Worm (Caenorhabditis elegans) whole organism, L1 larva: ENCODE data around the gene atp-4.

ENCODE experiments used
- C16A3.4 ChIP-seq: fragments of 150-350 bp; optimal IDR thresholded peaks from 2 replicates; lab custom pipeline; 2014; ENCODE audit warnings: missing biosample characterization, missing genetic modification characterization
- C34B4.2 ChIP-seq: sonication (generic microtip); optimal IDR thresholded peaks from 2 replicates; lab custom pipeline; 2017; ENCODE audit warnings: mild to moderate bottlenecking, missing genetic modification characterization, missing compliant biosample characterization
- F16B12.6 ChIP-seq: fragments of 150-350 bp; optimal IDR thresholded peaks from 2 replicates; lab custom pipeline; 2014; ENCODE audit warnings: missing biosample characterization, missing genetic modification characterization
- aha-1 ChIP-seq: fragments of 150-350 bp; optimal IDR thresholded peaks from 2 replicates; lab custom pipeline; 2014; ENCODE audit warnings: missing biosample characterization, missing genetic modification characterization
- ama-1 ChIP-seq: fragments of 150-350 bp; optimal IDR thresholded peaks from 2 replicates; lab custom pipeline; 2014
- ceh-63 ChIP-seq: fragments of 200-800 bp; sonication (Bioruptor generic); optimal IDR thresholded peaks from 2 replicates; lab custom pipeline; 2018; ENCODE audit warnings: mild to moderate bottlenecking, missing genetic modification characterization, missing compliant biosample characterization
- ceh-82 ChIP-seq, 3 experiments: fragments of 150-350 bp in 1 of 3; sonication (generic microtip) in 2 of 3; optimal IDR thresholded peaks; 2 replicates each; lab custom pipeline; 2014 to 2017; ENCODE audit warnings: missing biosample characterization in 3 of 3, missing genetic modification characterization in 3 of 3
- ceh-88 ChIP-seq: fragments of 200-800 bp; sonication (Bioruptor generic); IDR thresholded peaks from 2 replicates; pipeline ENCODE4 v1.3.6; 2022; ENCODE audit warnings: missing genetic modification characterization, missing compliant biosample characterization
- ces-1 ChIP-seq: fragments of 150-350 bp; optimal IDR thresholded peaks from 2 replicates; lab custom pipeline; 2014; ENCODE audit warnings: missing biosample characterization, missing genetic modification reagents, missing genetic modification characterization
- dpl-1 ChIP-seq, 3 experiments: fragments of 150-350 bp in 2 of 3; sonication (generic microtip) in 1 of 3; optimal IDR thresholded peaks; 2 replicates each; lab custom pipeline; 2014 to 2017; ENCODE audit warnings: missing biosample characterization in 3 of 3, missing genetic modification characterization in 3 of 3, missing genetic modification reagents in 3 of 3
- dsc-1 ChIP-seq: sonication (generic microtip); optimal IDR thresholded peaks from 2 replicates; lab custom pipeline; 2016; ENCODE audit warnings: mild to moderate bottlenecking, missing genetic modification characterization, missing compliant biosample characterization
- efl-1 ChIP-seq, 4 experiments: fragments of 150-350 bp; optimal IDR thresholded peaks in 3 of 4; peaks in 1 of 4; 1 replicate in 1 of 4; 2 replicates in 3 of 4; lab custom pipeline; 2014; ENCODE audit warnings: missing biosample characterization in 2 of 4, missing genetic modification characterization in 2 of 4, missing genetic modification reagents in 2 of 4
- egl-13 ChIP-seq: sonication (generic microtip); optimal IDR thresholded peaks from 2 replicates; lab custom pipeline; 2016; ENCODE audit warnings: missing genotype, missing genetic modification reagents, missing genetic modification characterization, missing compliant biosample characterization
- elt-2 ChIP-seq: sonication (generic microtip); optimal IDR thresholded peaks from 2 replicates; lab custom pipeline; 2016; ENCODE audit warnings: missing genetic modification characterization, mild to moderate bottlenecking, inconsistent platforms, missing compliant biosample characterization, missing genetic modification reagents
- elt-3 ChIP-seq, 6 experiments: fragments of 150-350 bp in 1 of 6; sonication (generic microtip); optimal IDR thresholded peaks; 2 replicates each; lab custom pipeline; 2017 to 2018; ENCODE audit warnings: missing biosample characterization in 6 of 6, missing genetic modification characterization in 6 of 6, inconsistent platforms in 1 of 6
- fkh-10 ChIP-seq: sonication (generic microtip); optimal IDR thresholded peaks from 2 replicates; lab custom pipeline; 2017; ENCODE audit warnings: missing biosample characterization, missing genetic modification reagents, missing genetic modification characterization
- fkh-4 ChIP-seq: sonication (generic microtip); optimal IDR thresholded peaks from 2 replicates; lab custom pipeline; 2016; ENCODE audit warnings: missing compliant biosample characterization, missing genetic modification characterization, borderline replicate concordance
- fos-1 ChIP-seq: fragments of 150-350 bp; optimal IDR thresholded peaks from 2 replicates; lab custom pipeline; 2014; ENCODE audit warnings: missing biosample characterization, missing genetic modification characterization
- grh-1 ChIP-seq: fragments of 200-800 bp; sonication (Bioruptor generic); IDR thresholded peaks from 2 replicates; pipeline ENCODE4 v1.3.6; 2022; ENCODE audit warnings: missing genetic modification reagents, missing genetic modification characterization, missing compliant biosample characterization
- hlh-17 ChIP-seq: fragments of 200-800 bp; sonication (Bioruptor generic); optimal IDR thresholded peaks from 2 replicates; lab custom pipeline; 2018; ENCODE audit warnings: missing genetic modification characterization, mild to moderate bottlenecking, missing compliant biosample characterization, moderate library complexity, borderline replicate concordance
- hlh-4 ChIP-seq: sonication (generic microtip); optimal IDR thresholded peaks from 2 replicates; lab custom pipeline; 2016; ENCODE audit warnings: mild to moderate bottlenecking, missing genetic modification characterization, missing compliant biosample characterization
- irx-1 ChIP-seq: sonication (generic microtip); optimal IDR thresholded peaks from 2 replicates; lab custom pipeline; 2016; ENCODE audit warnings: missing genetic modification characterization, missing compliant biosample characterization
- lin-13 ChIP-seq: fragments of 150-350 bp; optimal IDR thresholded peaks from 2 replicates; lab custom pipeline; 2014; ENCODE audit warnings: missing biosample characterization, missing genetic modification reagents, missing genetic modification characterization
- lin-14 ChIP-seq: fragments of 200-800 bp; sonication (Bioruptor generic); optimal IDR thresholded peaks from 2 replicates; lab custom pipeline; 2018; ENCODE audit warnings: mild to moderate bottlenecking, missing genetic modification characterization, moderate library complexity, missing compliant biosample characterization
- lin-35 ChIP-seq, 2 experiments: fragments of 150-350 bp; optimal IDR thresholded peaks; 2 replicates each; lab custom pipeline; 2014; ENCODE audit warnings: missing biosample characterization in 2 of 2, missing genetic modification characterization in 2 of 2, missing genetic modification reagents in 2 of 2
- lsy-2 ChIP-seq, 2 experiments: fragments of 150-350 bp; optimal IDR thresholded peaks; 2 replicates each; lab custom pipeline; 2014; ENCODE audit warnings: missing biosample characterization in 2 of 2, missing genetic modification characterization in 2 of 2
- mab-9 ChIP-seq: fragments of 200-800 bp; sonication (Bioruptor generic); IDR thresholded peaks from 2 replicates; pipeline ENCODE4 v1.3.6; 2022; ENCODE audit warnings: missing genetic modification reagents, missing genetic modification characterization, missing compliant biosample characterization
- mdl-1 ChIP-seq, 2 experiments: fragments of 150-350 bp; optimal IDR thresholded peaks; 2 replicates each; lab custom pipeline; 2014 to 2017; ENCODE audit warnings: missing biosample characterization in 2 of 2, missing genetic modification characterization in 2 of 2, inconsistent platforms in 1 of 2
- mep-1 ChIP-seq: fragments of 150-350 bp; optimal IDR thresholded peaks from 2 replicates; lab custom pipeline; 2014; ENCODE audit warnings: missing biosample characterization, missing genetic modification characterization
- nhr-12 ChIP-seq: sonication (generic microtip); optimal IDR thresholded peaks from 2 replicates; lab custom pipeline; 2017; ENCODE audit warnings: missing biosample characterization, missing genetic modification characterization
- nhr-19 ChIP-seq: fragments of 200-800 bp; sonication (Bioruptor generic); conservative IDR thresholded peaks from 2 replicates; pipeline ENCODE4 v1.3.6; 2022; ENCODE audit warnings: missing genetic modification characterization, missing compliant biosample characterization
- nhr-20 ChIP-seq: sonication (generic microtip); optimal IDR thresholded peaks from 2 replicates; lab custom pipeline; 2016; ENCODE audit warnings: mild to moderate bottlenecking, missing genetic modification characterization, missing compliant biosample characterization
- nhr-85 ChIP-seq: sonication (generic microtip); peaks from one replicate; lab custom pipeline; 2016; ENCODE audit warnings: missing genetic modification characterization, inconsistent platforms, missing compliant biosample characterization
- pag-3 ChIP-seq: sonication (generic microtip); optimal IDR thresholded peaks from 2 replicates; lab custom pipeline; 2017; ENCODE audit warnings: missing genetic modification characterization, mild to moderate bottlenecking, missing compliant biosample characterization, antibody characterized with exemption, borderline replicate concordance; ENCODE audit not compliant: insufficient read depth
- pax-3 ChIP-seq: fragments of 200-800 bp; sonication (Bioruptor generic); optimal IDR thresholded peaks from 2 replicates; lab custom pipeline; 2018; ENCODE audit warnings: mild to moderate bottlenecking, missing genetic modification characterization, moderate library complexity, missing compliant biosample characterization
- rnt-1 ChIP-seq: sonication (generic microtip); optimal IDR thresholded peaks from 2 replicates; lab custom pipeline; 2016; ENCODE audit warnings: mild to moderate bottlenecking, missing genetic modification characterization, moderate library complexity, missing compliant biosample characterization
- sptf-1 ChIP-seq: fragments of 150-350 bp; optimal IDR thresholded peaks from 2 replicates; lab custom pipeline; 2014; ENCODE audit warnings: missing biosample characterization, missing genetic modification characterization
- sup-37 ChIP-seq: fragments of 200-800 bp; sonication (Bioruptor generic); optimal IDR thresholded peaks from 2 replicates; lab custom pipeline; 2018; ENCODE audit warnings: mild to moderate bottlenecking, missing genetic modification characterization, missing compliant biosample characterization
- swsn-7 ChIP-seq: sonication (generic microtip); optimal IDR thresholded peaks from 2 replicates; lab custom pipeline; 2016; ENCODE audit warnings: missing genetic modification characterization, missing compliant biosample characterization
- tbx-2 ChIP-seq: sonication (generic microtip); optimal IDR thresholded peaks from 2 replicates; lab custom pipeline; 2016; ENCODE audit warnings: missing genetic modification characterization, missing compliant biosample characterization
- tlp-1 ChIP-seq: fragments of 150-350 bp; optimal IDR thresholded peaks from 2 replicates; lab custom pipeline; 2014; ENCODE audit warnings: missing biosample characterization, missing genetic modification characterization
- unc-130 ChIP-seq: fragments of 150-350 bp; optimal IDR thresholded peaks from 2 replicates; lab custom pipeline; 2017; ENCODE audit warnings: missing biosample characterization, missing genetic modification characterization, inconsistent platforms
- unc-30 ChIP-seq: sonication (generic microtip); optimal IDR thresholded peaks from 2 replicates; lab custom pipeline; 2017; ENCODE audit warnings: missing biosample characterization, missing genetic modification characterization
- zag-1 ChIP-seq: fragments of 150-350 bp; optimal IDR thresholded peaks from 2 replicates; lab custom pipeline; 2014; ENCODE audit warnings: missing biosample characterization, missing genetic modification characterization
- ztf-11 ChIP-seq, 2 experiments: sonication (generic microtip); optimal IDR thresholded peaks; 2 replicates each; lab custom pipeline; 2016 to 2017; ENCODE audit warnings: missing genetic modification characterization in 2 of 2, missing biosample characterization in 1 of 2, missing compliant biosample characterization in 1 of 2
- ztf-4 ChIP-seq: fragments of 150-350 bp; optimal IDR thresholded peaks from 2 replicates; lab custom pipeline; 2014; ENCODE audit warnings: missing biosample characterization, missing genetic modification characterization

The atp-4 gene

ce11 chrV:6414985-6415384 lies 11.9 kb downstream of the atp-4 start, which contains the start of gene cht-6:
Gene cht-6 (plus strand): TSS chrV:6414993.
- TF ChIP-seq egl-13 = no peak
- no peak for TF ChIP-seq pax-3
- no peak for TF ChIP-seq zag-1 (tag; lab: Kevin White, UChicago)
- no peak for TF ChIP-seq fkh-10 (GFP tag; lab: Kevin White, UChicago)

DNA sequence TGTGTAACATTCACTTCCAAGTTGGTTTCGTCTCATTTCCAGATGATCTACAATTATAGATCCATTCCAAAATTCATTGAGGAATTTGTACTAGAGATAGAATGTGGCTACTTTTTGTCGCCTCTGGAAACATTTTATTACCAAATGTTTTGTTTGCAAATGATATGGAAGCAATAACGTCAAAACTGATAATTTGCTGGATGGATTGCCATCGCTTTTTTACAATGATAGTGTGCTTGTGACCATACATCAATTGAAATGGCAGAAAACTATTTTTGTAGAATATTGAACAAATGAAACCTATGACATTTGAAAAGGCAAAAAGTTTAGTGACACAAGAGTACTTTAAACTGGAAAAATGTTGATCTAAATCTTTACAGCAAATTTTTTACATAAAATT lies 12.4 kb downstream of the atp-4 start:
- TF ChIP-seq efl-1 (optimal IDR thresholded peaks at IDR 0.05; lab: Kevin White, UChicago) (no peak), efl-1 (GFP tag; optimal IDR thresholded peaks at IDR 0.05 in 1 of 2; lab: Kevin White, UChicago) (peak in 1 of 2 experiments; percentile 11), fkh-10 (GFP tag; lab: Kevin White, UChicago) (no peak), elt-2 (peak; percentile 51)

DNA sequence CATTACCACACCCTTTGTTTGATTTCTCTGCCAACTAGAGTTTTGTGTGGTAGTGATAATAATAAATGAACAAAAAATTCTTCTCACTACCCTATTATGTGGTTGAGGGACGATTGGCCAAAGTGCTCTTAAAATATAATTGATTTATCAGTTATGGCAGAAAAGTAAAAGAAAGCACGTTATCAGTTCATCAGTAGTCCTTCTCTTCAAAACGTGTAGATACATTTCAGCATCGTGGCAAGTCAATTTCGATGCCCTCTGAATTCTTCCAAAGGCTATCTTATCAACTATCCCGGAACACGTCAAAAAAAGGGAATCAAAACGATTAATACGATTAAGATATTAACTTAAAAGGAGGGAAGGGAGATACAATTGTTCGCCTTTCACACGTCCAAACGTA lies 13.9 kb downstream of the atp-4 start:
- no peak for TF ChIP-seq tbx-2
- TF ChIP-seq elt-2 = peak; percentile 96
- peak in 1 of 2 experiments; percentile 5 for TF ChIP-seq lin-35 (GFP tag; optimal IDR thresholded peaks at IDR 0.05; lab: Kevin White, UChicago)

- TF ChIP-seq hlh-4 (tag; lab: Kevin White, UChicago) = no peak
- no peak for TF ChIP-seq elt-3 (tag; optimal IDR thresholded peaks at IDR 0.05; lab: Kevin White, UChicago)
- TF ChIP-seq ztf-4 (tag; lab: Kevin White, UChicago) = no peak
- TF ChIP-seq tbx-2 = no peak
- no peak for TF ChIP-seq aha-1 (tag; lab: Kevin White, UChicago)
- TF ChIP-seq egl-13 = no peak
- TF ChIP-seq fkh-4 (tag; lab: Kevin White, UChicago) = no peak
- no peak for TF ChIP-seq swsn-7 (tag; lab: Kevin White, UChicago)
- no peak for TF ChIP-seq ztf-11 (tag; optimal IDR thresholded peaks at IDR 0.05; lab: Kevin White, UChicago)
- TF ChIP-seq grh-1 (GFP tag; lab: Robert Waterston, UW) = no peak
- no peak for TF ChIP-seq F16B12.6
- TF ChIP-seq sptf-1 (tag; lab: Kevin White, UChicago) = no peak
- TF ChIP-seq unc-130 (tag; lab: Kevin White, UChicago) = no peak
- TF ChIP-seq mep-1 (tag; lab: Kevin White, UChicago) = no peak
- TF ChIP-seq ces-1 (GFP tag; lab: Kevin White, UChicago) = no peak
- TF ChIP-seq unc-30 (tag; lab: Kevin White, UChicago) = no peak
- no peak for TF ChIP-seq C34B4.2
- no peak for TF ChIP-seq lsy-2 (tag; optimal IDR thresholded peaks at IDR 0.05; lab: Kevin White, UChicago)
- peak; percentile 50 for TF ChIP-seq nhr-20 (tag; lab: Kevin White, UChicago)
- TF ChIP-seq mdl-1 (tag; optimal IDR thresholded peaks at IDR 0.05; lab: Kevin White, UChicago) = peak in 1 of 2 experiments; percentile 8
- no peak for TF ChIP-seq nhr-85
- no peak for TF ChIP-seq C16A3.4 (tag; lab: Kevin White, UChicago)
- TF ChIP-seq irx-1 (tag; lab: Kevin White, UChicago) = no peak
- no peak for TF ChIP-seq rnt-1 (tag; lab: Kevin White, UChicago)
- peak in 1 of 2 experiments; percentile 14 for TF ChIP-seq lin-35 (GFP tag; optimal IDR thresholded peaks at IDR 0.05; lab: Kevin White, UChicago)
- TF ChIP-seq dsc-1 = no peak
- TF ChIP-seq mab-9 = no peak
- no peak for TF ChIP-seq pag-3 (tag; lab: Kevin White, UChicago)
- TF ChIP-seq sup-37 (GFP tag; lab: Kevin White, UChicago) = no peak
- TF ChIP-seq fos-1 (tag; lab: Kevin White, UChicago) = no peak
- TF ChIP-seq ama-1 (lab: Kevin White, UChicago) = no peak
- no peak for TF ChIP-seq hlh-17 (GFP tag; lab: Kevin White, UChicago)
- peak; percentile 8 for TF ChIP-seq lin-14 (GFP tag; lab: Kevin White, UChicago)
- no peak for TF ChIP-seq ceh-63 (GFP tag; lab: Kevin White, UChicago)
- no peak for TF ChIP-seq ceh-88
- TF ChIP-seq nhr-19 = no peak
- TF ChIP-seq lin-13 (GFP tag; lab: Kevin White, UChicago) = no peak
- TF ChIP-seq elt-2 = peak; percentile 95
- TF ChIP-seq nhr-12 = no peak
- no peak for TF ChIP-seq dpl-1 (GFP tag; optimal IDR thresholded peaks at IDR 0.05; lab: Kevin White, UChicago)
- peak; percentile 10 for TF ChIP-seq tlp-1 (tag; lab: Kevin White, UChicago)
- no peak for TF ChIP-seq ceh-82 (tag; optimal IDR thresholded peaks at IDR 0.05; lab: Kevin White, UChicago)
Observed at ce11 chrV:6411161-6411560, 15.8 kb downstream of the atp-4 start.
